Fruit fly (Drosophila melanogaster) whole organism, prepupa: Measurements from ENCODE around the gene CG14395.
A peak's percentile ranks its signal among the peaks of the same experiment; 100 is the strongest.

ENCODE experiments used
- Blimp-1 ChIP-seq: fragments of 200-800 bp; sonication (Bioruptor generic); optimal IDR thresholded peaks from 3 replicates; lab custom pipeline; 2017; ENCODE audit warnings: missing biosample characterization, missing genetic modification characterization, mild to moderate bottlenecking, moderate library complexity, missing genetic modification reagents
- CG10631 ChIP-seq: fragments of 200-800 bp; sonication (Bioruptor generic); optimal IDR thresholded peaks from 2 replicates; lab custom pipeline; 2016; ENCODE audit warnings: missing biosample characterization, missing genetic modification characterization
- CG11294 ChIP-seq: fragments of 200-800 bp; sonication (Bioruptor generic); IDR thresholded peaks from 2 replicates; pipeline ENCODE4 v1.3.6; 2022; ENCODE audit warnings: missing biosample characterization, missing genetic modification characterization
- CG11762 ChIP-seq: fragments of 200-800 bp; sonication (Bioruptor generic); optimal IDR thresholded peaks from 3 replicates; lab custom pipeline; 2016; ENCODE audit warnings: missing biosample characterization, missing genetic modification characterization; ENCODE audit not compliant: insufficient read depth
- CG11902 ChIP-seq: fragments of 200-800 bp; sonication (Bioruptor generic); optimal IDR thresholded peaks from 3 replicates; lab custom pipeline; 2016; ENCODE audit warnings: missing biosample characterization, missing genetic modification characterization
- CG15336 ChIP-seq: fragments of 200-800 bp; sonication (Bioruptor generic); IDR thresholded peaks from 2 replicates; pipeline ENCODE4 v1.3.6; 2022; ENCODE audit warnings: missing biosample characterization, missing genetic modification characterization
- CG1621 ChIP-seq: fragments of 200-800 bp; sonication (Bioruptor generic); optimal IDR thresholded peaks from 3 replicates; lab custom pipeline; 2018; ENCODE audit warnings: missing biosample characterization, mild to moderate bottlenecking, missing genetic modification characterization
- CG16779 ChIP-seq: fragments of 200-800 bp; sonication (Bioruptor generic); optimal IDR thresholded peaks from 3 replicates; lab custom pipeline; 2017; ENCODE audit warnings: missing biosample characterization, mild to moderate bottlenecking, missing genetic modification characterization
- CG3032 ChIP-seq: fragments of 200-800 bp; optimal IDR thresholded peaks from 2 replicates; lab custom pipeline; 2019; ENCODE audit warnings: missing biosample characterization, mild to moderate bottlenecking, missing genetic modification characterization, moderate library complexity
- CG32006 ChIP-seq: fragments of 200-800 bp; sonication (Bioruptor generic); optimal IDR thresholded peaks from 3 replicates; lab custom pipeline; 2017; ENCODE audit warnings: missing biosample characterization, mild to moderate bottlenecking, missing genetic modification characterization
- CG34406 ChIP-seq: fragments of 200-800 bp; sonication (Bioruptor generic); optimal IDR thresholded peaks from 3 replicates; lab custom pipeline; 2016; ENCODE audit warnings: missing biosample characterization, missing genetic modification characterization
- CG4318 ChIP-seq: fragments of 200-800 bp; sonication (Bioruptor generic); optimal IDR thresholded peaks from 3 replicates; lab custom pipeline; 2017; ENCODE audit warnings: missing biosample characterization, mild to moderate bottlenecking, missing genetic modification characterization
- CG6276 ChIP-seq: fragments of 200-800 bp; sonication (Bioruptor generic); optimal IDR thresholded peaks from 2 replicates; lab custom pipeline; 2017; ENCODE audit warnings: missing biosample characterization, mild to moderate bottlenecking, missing genetic modification characterization
- CG6854 ChIP-seq: fragments of 200-800 bp; sonication (Bioruptor generic); optimal IDR thresholded peaks from 2 replicates; lab custom pipeline; 2017; ENCODE audit warnings: missing biosample characterization, mild to moderate bottlenecking, missing genetic modification characterization
- CG7368 ChIP-seq: fragments of 200-800 bp; sonication (Bioruptor generic); optimal IDR thresholded peaks from 3 replicates; lab custom pipeline; 2016; ENCODE audit warnings: missing biosample characterization, missing genetic modification characterization
- CG8119 ChIP-seq: fragments of 200-800 bp; sonication (Bioruptor generic); IDR thresholded peaks from 3 replicates; pipeline ENCODE4 v1.3.6; 2022; ENCODE audit warnings: missing biosample characterization, missing genetic modification characterization
- CG8319 ChIP-seq: fragments of 200-800 bp; sonication (Bioruptor generic); optimal IDR thresholded peaks from 3 replicates; lab custom pipeline; 2016; ENCODE audit warnings: missing biosample characterization, missing genetic modification characterization
- CG8632 ChIP-seq: fragments of 200-800 bp; sonication (Bioruptor generic); optimal IDR thresholded peaks from 3 replicates; lab custom pipeline; 2016; ENCODE audit warnings: missing biosample characterization, missing genetic modification characterization
- CG9139 ChIP-seq: fragments of 200-800 bp; sonication (Bioruptor generic); optimal IDR thresholded peaks from 3 replicates; lab custom pipeline; 2017; ENCODE audit warnings: missing biosample characterization, mild to moderate bottlenecking, missing genetic modification characterization
- Eip75B ChIP-seq: fragments of 200-800 bp; sonication (Bioruptor generic); optimal IDR thresholded peaks from 3 replicates; lab custom pipeline; 2016; ENCODE audit warnings: missing biosample characterization, missing genetic modification characterization
- Eip78C ChIP-seq: fragments of 200-800 bp; sonication (Bioruptor generic); peaks from one replicate; lab custom pipeline; 2016; ENCODE audit warnings: missing biosample characterization, missing genetic modification characterization
- Eip93F ChIP-seq: fragments of 200-800 bp; sonication (Bioruptor generic); optimal IDR thresholded peaks from 2 replicates; lab custom pipeline; 2016; ENCODE audit warnings: missing biosample characterization, mild to moderate bottlenecking, missing genetic modification characterization
- Ets21C ChIP-seq: fragments of 200-800 bp; sonication (Bioruptor generic); optimal IDR thresholded peaks from 3 replicates; lab custom pipeline; 2016; ENCODE audit warnings: missing biosample characterization, missing genetic modification characterization
- Gug ChIP-seq: fragments of 200-800 bp; sonication (Bioruptor generic); IDR thresholded peaks from 2 replicates; pipeline ENCODE4 v1.3.6; 2022; ENCODE audit warnings: missing biosample characterization, missing genetic modification characterization
- Hr38 ChIP-seq: sonication (Bioruptor generic); optimal IDR thresholded peaks from 2 replicates; lab custom pipeline; 2016; ENCODE audit warnings: missing biosample characterization, missing genetic modification characterization
- Hr39 ChIP-seq: fragments of 200-800 bp; sonication (Bioruptor generic); optimal IDR thresholded peaks from 2 replicates; lab custom pipeline; 2016; ENCODE audit warnings: missing biosample characterization, missing genetic modification characterization
- OdsH ChIP-seq: fragments of 200-800 bp; sonication (Bioruptor generic); optimal IDR thresholded peaks from 3 replicates; lab custom pipeline; 2016; ENCODE audit warnings: missing biosample characterization, missing genetic modification characterization
- Smox ChIP-seq: fragments of 200-800 bp; sonication (Bioruptor generic); optimal IDR thresholded peaks from 3 replicates; lab custom pipeline; 2016; ENCODE audit warnings: missing biosample characterization, missing genetic modification characterization
- Sox102F ChIP-seq: fragments of 200-800 bp; sonication (Bioruptor generic); optimal IDR thresholded peaks from 2 replicates; lab custom pipeline; 2016; ENCODE audit warnings: missing biosample characterization, mild to moderate bottlenecking, missing genetic modification characterization
- Sox15 ChIP-seq: fragments of 200-800 bp; sonication (Bioruptor generic); optimal IDR thresholded peaks from 3 replicates; lab custom pipeline; 2016; ENCODE audit warnings: missing biosample characterization, missing genetic modification characterization
- achi ChIP-seq: fragments of 200-800 bp; sonication (Bioruptor generic); optimal IDR thresholded peaks from 3 replicates; lab custom pipeline; 2016; ENCODE audit warnings: missing biosample characterization, missing genetic modification characterization
- acj6 ChIP-seq: fragments of 200-800 bp; sonication (Bioruptor generic); optimal IDR thresholded peaks from 3 replicates; lab custom pipeline; 2016; ENCODE audit warnings: missing biosample characterization, missing genetic modification characterization
- cyc ChIP-seq: fragments of 200-800 bp; sonication (Bioruptor generic); optimal IDR thresholded peaks from 3 replicates; lab custom pipeline; 2016; ENCODE audit warnings: missing biosample characterization, missing genetic modification characterization
- dac ChIP-seq: fragments of 200-800 bp; sonication (Bioruptor generic); optimal IDR thresholded peaks from 2 replicates; lab custom pipeline; 2017; ENCODE audit warnings: missing biosample characterization, mild to moderate bottlenecking, missing genetic modification characterization
- dsx ChIP-seq: fragments of 200-800 bp; optimal IDR thresholded peaks from 3 replicates; lab custom pipeline; 2019; ENCODE audit warnings: missing biosample characterization, mild to moderate bottlenecking, missing genetic modification characterization, moderate library complexity; ENCODE audit not compliant: poor library complexity, severe bottlenecking
- eg ChIP-seq: fragments of 200-800 bp; sonication (Bioruptor generic); IDR thresholded peaks from 3 replicates; pipeline ENCODE4 v1.3.6; 2022; ENCODE audit warnings: missing biosample characterization, missing genetic modification characterization
- fd59A ChIP-seq: fragments of 200-800 bp; sonication (Bioruptor generic); optimal IDR thresholded peaks from 2 replicates; lab custom pipeline; 2017; ENCODE audit warnings: missing biosample characterization, mild to moderate bottlenecking, missing genetic modification characterization, missing genetic modification reagents
- lz ChIP-seq: fragments of 200-800 bp; sonication (Bioruptor generic); optimal IDR thresholded peaks from 3 replicates; lab custom pipeline; 2016; ENCODE audit warnings: missing biosample characterization, missing genetic modification characterization
- net ChIP-seq: fragments of 200-800 bp; sonication (Bioruptor generic); optimal IDR thresholded peaks from 3 replicates; lab custom pipeline; 2016; ENCODE audit warnings: missing biosample characterization, missing genetic modification characterization
- pdm3 ChIP-seq: fragments of 200-800 bp; sonication (Bioruptor generic); optimal IDR thresholded peaks from 3 replicates; lab custom pipeline; 2016; ENCODE audit warnings: missing biosample characterization, missing genetic modification characterization
- svp ChIP-seq: fragments of 200-800 bp; sonication (Bioruptor generic); peaks from one replicate; lab custom pipeline; 2016; ENCODE audit warnings: missing biosample characterization, missing genetic modification characterization
- topi ChIP-seq: fragments of 200-800 bp; sonication (Bioruptor generic); optimal IDR thresholded peaks from 3 replicates; lab custom pipeline; 2016; ENCODE audit warnings: missing biosample characterization, missing genetic modification characterization

CG14395 gene

DNA sequence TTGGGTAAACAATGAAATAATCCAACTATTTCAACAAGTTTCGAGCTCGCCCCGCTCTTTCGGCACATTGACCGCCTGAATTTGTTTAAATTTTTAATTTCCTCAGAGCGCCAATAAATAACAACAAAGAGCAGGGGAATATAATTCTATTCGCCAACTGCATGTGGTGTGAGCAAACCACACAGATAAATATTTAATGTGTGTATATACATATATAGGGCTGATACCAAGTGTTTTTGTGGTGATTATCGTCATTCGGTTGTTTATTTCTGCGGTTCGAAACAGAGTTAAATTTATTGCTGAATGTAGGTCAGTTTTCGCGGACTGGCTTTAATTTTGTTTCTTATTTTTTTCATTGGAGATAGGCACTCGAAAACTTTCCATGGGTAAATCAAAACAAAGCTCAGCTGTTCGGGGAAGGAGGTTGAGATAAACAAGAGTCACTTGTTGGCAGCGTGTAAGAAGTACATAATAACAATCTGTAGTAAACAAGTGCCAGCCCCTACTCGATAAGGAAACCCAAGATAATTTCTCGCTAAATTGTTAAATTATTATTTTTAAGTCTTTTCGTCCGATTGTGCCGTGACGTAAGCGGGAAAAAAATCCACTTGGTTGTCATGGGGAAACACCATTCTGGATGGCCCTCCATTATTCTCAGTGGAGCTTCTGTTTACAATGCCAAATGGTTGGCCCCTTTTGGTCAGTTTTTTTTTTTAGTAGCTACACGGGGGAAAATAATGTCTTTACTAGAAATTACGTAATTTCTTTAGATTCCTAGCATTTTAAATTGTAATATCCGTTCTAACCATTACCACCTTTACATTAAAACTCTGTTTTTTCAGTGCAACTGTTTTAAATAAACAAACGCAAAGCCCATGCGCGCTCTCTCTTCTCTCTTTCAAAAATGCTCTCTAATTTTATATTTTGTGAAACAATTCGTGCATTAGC is 55.2 kb downstream of the CG14395 start (continued):
- TF ChIP-seq CG34406 (GFP tag; lab: Kevin White, UChicago) = no peak
- TF ChIP-seq Hr39 (GFP tag; lab: Kevin White, UChicago) = peak; percentile 34
- TF ChIP-seq topi = peak; percentile 4
- TF ChIP-seq CG11294 = peak; percentile 61
- peak; percentile 36 for TF ChIP-seq Eip93F (GFP tag; lab: Kevin White, UChicago)
- TF ChIP-seq dac (GFP tag; lab: Kevin White, UChicago) = no peak
- peak; percentile 61 for TF ChIP-seq CG32006 (GFP tag; lab: Kevin White, UChicago)
- peak; percentile 25 for TF ChIP-seq CG7368 (GFP tag; lab: Kevin White, UChicago)
- TF ChIP-seq, all 60 proteins: peak for 37

DNA sequence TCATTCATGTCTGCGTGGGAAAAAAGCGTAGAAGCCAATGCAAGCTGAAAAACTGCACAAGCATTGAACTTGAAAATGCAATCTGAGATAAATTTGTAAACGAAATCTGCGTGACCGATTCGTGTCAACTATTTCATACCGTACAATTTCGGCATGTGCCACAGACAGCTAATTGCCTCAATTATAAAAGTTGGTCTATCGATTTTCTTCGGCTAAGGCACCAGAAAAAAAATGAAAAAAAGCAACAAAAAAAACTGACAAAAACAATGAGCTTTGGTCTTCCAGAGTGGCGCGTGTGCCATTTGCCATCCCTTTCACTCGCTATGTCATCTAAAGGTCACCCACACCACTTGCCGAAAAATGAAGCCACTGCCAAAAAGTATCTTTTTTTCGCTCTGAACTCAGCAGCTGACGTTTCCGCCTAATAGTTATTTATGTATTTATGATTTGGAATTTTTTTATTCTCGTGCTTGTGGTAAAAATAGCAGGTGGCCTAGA is 56.0 kb downstream of the CG14395 start:
- TF ChIP-seq CG6276 (GFP tag; lab: Kevin White, UChicago) (no peak), Eip75B (GFP tag; lab: Kevin White, UChicago) (no peak), CG15336 (GFP tag; lab: Robert Waterston, UW) (0 out of 2 replicates have a peak, but pooled peaks have one; percentile 1), CG8119 (GFP tag; lab: Robert Waterston, UW) (0 out of 3 replicates have a peak, but pooled peaks have one; percentile 6), Smox (GFP tag; lab: Kevin White, UChicago) (no peak)

DNA sequence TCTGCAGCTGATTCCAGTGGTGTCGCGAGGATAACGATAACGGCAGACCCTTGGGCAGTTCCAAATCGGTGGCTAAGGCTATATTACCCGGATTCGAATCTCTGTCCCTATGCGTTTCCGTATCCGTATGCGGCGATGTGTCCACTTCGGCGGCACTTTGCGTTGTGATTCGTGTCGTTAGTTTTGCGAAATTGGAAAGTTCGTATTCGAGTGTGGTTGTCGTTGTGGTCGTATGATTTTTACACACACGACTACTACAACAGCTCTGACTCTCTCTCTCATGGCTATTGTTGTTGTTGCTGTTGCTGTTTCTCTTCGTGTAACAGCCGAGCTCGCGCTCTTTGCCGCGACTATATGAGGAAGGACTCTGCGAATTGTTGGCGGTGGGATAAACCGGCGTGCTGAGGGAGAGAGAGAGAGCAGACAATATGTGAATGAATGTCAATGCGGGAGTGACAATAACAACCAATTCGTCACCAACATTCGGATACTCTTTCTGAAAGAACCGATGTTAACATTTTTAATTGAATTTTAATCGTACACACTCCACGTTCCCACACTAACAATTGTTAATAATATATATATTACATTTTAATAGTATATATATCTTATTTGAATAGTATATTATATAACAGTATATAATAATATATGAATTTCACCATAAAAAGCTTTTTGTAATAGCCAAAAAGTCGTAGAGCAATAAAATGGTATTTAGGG is 57.2 kb downstream of the CG14395 start:
- TF ChIP-seq CG9139 (GFP tag; lab: Kevin White, UChicago) (peak; percentile 22), cyc (peak; percentile 19), achi (GFP tag; lab: Kevin White, UChicago) (peak; percentile 66), CG16779 (tag; lab: Kevin White, UChicago) (peak; percentile 71), acj6 (GFP tag; lab: Kevin White, UChicago) (peak; percentile 56), CG11762 (GFP tag; lab: Kevin White, UChicago) (no peak), dsx (GFP tag; lab: Kevin White, UChicago) (peak; percentile 71), CG15336 (GFP tag; lab: Robert Waterston, UW) (peak; percentile 67), Hr39 (GFP tag; lab: Kevin White, UChicago) (peak; percentile 21), CG11294 (peak; percentile 41), Eip75B (GFP tag; lab: Kevin White, UChicago) (peak; percentile 39), svp (GFP tag; lab: Kevin White, UChicago) (peak; percentile 7), Sox102F (GFP tag; lab: Kevin White, UChicago) (peak; percentile 53), pdm3 (GFP tag; lab: Kevin White, UChicago) (peak; percentile 44), net (peak; percentile 39), OdsH (GFP tag; lab: Kevin White, UChicago) (peak; percentile 47), CG6276 (GFP tag; lab: Kevin White, UChicago) (peak; percentile 69), Eip78C (peak; percentile 80), Gug (no peak), fd59A (GFP tag; lab: Kevin White, UChicago) (no peak), Blimp-1 (GFP tag; lab: Kevin White, UChicago) (peak; percentile 44), CG8119 (GFP tag; lab: Robert Waterston, UW) (peak; percentile 51; the same call in 1 of the 3 replicates), CG3032 (tag; lab: Kevin White, UChicago) (peak; percentile 66), eg (GFP tag; lab: Robert Waterston, UW) (peak; percentile 50), Sox15 (GFP tag; lab: Kevin White, UChicago) (no peak), Hr38 (GFP tag; lab: Kevin White, UChicago) (no peak), dac (GFP tag; lab: Kevin White, UChicago) (no peak), CG8632 (GFP tag; lab: Kevin White, UChicago) (peak; percentile 80), CG6854 (peak; percentile 55), CG4318 (peak; percentile 39), CG11902 (GFP tag; lab: Kevin White, UChicago) (peak; percentile 25), Smox (GFP tag; lab: Kevin White, UChicago) (peak; percentile 42), CG10631 (GFP tag; lab: Kevin White, UChicago) (peak; percentile 55), CG8319 (GFP tag; lab: Kevin White, UChicago) (peak; percentile 56), Ets21C (GFP tag; lab: Kevin White, UChicago) (no peak), lz (GFP tag; lab: Kevin White, UChicago) (peak; percentile 38), topi (peak; percentile 44), CG1621 (peak; percentile 13)
